Worm (Caenorhabditis elegans) whole organism, L1 larva: ENCODE measurements around the gene K12H4.6.
A peak's percentile ranks its signal among the peaks of the same experiment; 100 is the strongest.

Source experiments
- C04F5.9 ChIP-seq: sonication (generic microtip); optimal IDR thresholded peaks from 2 replicates; lab custom pipeline; 2016; ENCODE audit warnings: missing genetic modification characterization, missing compliant biosample characterization
- Y116A8C.19 ChIP-seq: sonication (generic microtip); optimal IDR thresholded peaks from 2 replicates; lab custom pipeline; 2016; ENCODE audit warnings: missing compliant biosample characterization, missing genetic modification characterization, borderline replicate concordance
- alr-1 ChIP-seq: fragments of 200-800 bp; sonication (Bioruptor generic); optimal IDR thresholded peaks from 2 replicates; lab custom pipeline; 2018; ENCODE audit warnings: borderline replicate concordance, mild to moderate bottlenecking, missing genetic modification characterization, missing compliant biosample characterization
- aly-2 ChIP-seq: fragments of 150-350 bp; optimal IDR thresholded peaks from 2 replicates; lab custom pipeline; 2014; ENCODE audit warnings: missing biosample characterization, missing genetic modification characterization
- blmp-1 ChIP-seq: fragments of 150-350 bp; optimal IDR thresholded peaks from 2 replicates; lab custom pipeline; 2014; ENCODE audit warnings: missing biosample characterization, missing genetic modification characterization
- ceh-82 ChIP-seq, 3 experiments: fragments of 150-350 bp in 1 of 3; sonication (generic microtip) in 2 of 3; optimal IDR thresholded peaks; 2 replicates each; lab custom pipeline; 2014 to 2017; ENCODE audit warnings: missing biosample characterization in 3 of 3, missing genetic modification characterization in 3 of 3
- dpl-1 ChIP-seq, 3 experiments: fragments of 150-350 bp in 2 of 3; sonication (generic microtip) in 1 of 3; optimal IDR thresholded peaks; 2 replicates each; lab custom pipeline; 2014 to 2017; ENCODE audit warnings: missing biosample characterization in 3 of 3, missing genetic modification characterization in 3 of 3, missing genetic modification reagents in 3 of 3
- efl-1 ChIP-seq, 4 experiments: fragments of 150-350 bp; optimal IDR thresholded peaks in 3 of 4; peaks in 1 of 4; 1 replicate in 1 of 4; 2 replicates in 3 of 4; lab custom pipeline; 2014; ENCODE audit warnings: missing biosample characterization in 2 of 4, missing genetic modification characterization in 2 of 4, missing genetic modification reagents in 2 of 4
- efl-3 ChIP-seq: fragments of 200-800 bp; sonication (Bioruptor generic); optimal IDR thresholded peaks from 2 replicates; lab custom pipeline; 2018; ENCODE audit warnings: mild to moderate bottlenecking, missing genetic modification characterization, missing compliant biosample characterization
- egl-13 ChIP-seq: sonication (generic microtip); optimal IDR thresholded peaks from 2 replicates; lab custom pipeline; 2016; ENCODE audit warnings: missing genotype, missing genetic modification reagents, missing genetic modification characterization, missing compliant biosample characterization
- elt-3 ChIP-seq, 6 experiments: fragments of 150-350 bp in 1 of 6; sonication (generic microtip); optimal IDR thresholded peaks; 2 replicates each; lab custom pipeline; 2017 to 2018; ENCODE audit warnings: missing biosample characterization in 6 of 6, missing genetic modification characterization in 6 of 6, inconsistent platforms in 1 of 6
- ets-5 ChIP-seq: fragments of 200-800 bp; sonication (Bioruptor generic); IDR thresholded peaks from 2 replicates; pipeline ENCODE4 v1.3.6; 2022; ENCODE audit warnings: missing genetic modification characterization, missing compliant biosample characterization
- fkh-4 ChIP-seq: sonication (generic microtip); optimal IDR thresholded peaks from 2 replicates; lab custom pipeline; 2016; ENCODE audit warnings: missing compliant biosample characterization, missing genetic modification characterization, borderline replicate concordance
- grh-1 ChIP-seq: fragments of 200-800 bp; sonication (Bioruptor generic); IDR thresholded peaks from 2 replicates; pipeline ENCODE4 v1.3.6; 2022; ENCODE audit warnings: missing genetic modification reagents, missing genetic modification characterization, missing compliant biosample characterization
- hpl-2 ChIP-seq: fragments of 150-350 bp; optimal IDR thresholded peaks from 2 replicates; lab custom pipeline; 2014; ENCODE audit warnings: missing biosample characterization, missing genetic modification reagents, missing genetic modification characterization
- lin-35 ChIP-seq, 2 experiments: fragments of 150-350 bp; optimal IDR thresholded peaks; 2 replicates each; lab custom pipeline; 2014; ENCODE audit warnings: missing biosample characterization in 2 of 2, missing genetic modification characterization in 2 of 2, missing genetic modification reagents in 2 of 2
- lin-39 ChIP-seq: fragments of 150-350 bp; optimal IDR thresholded peaks from 2 replicates; lab custom pipeline; 2014; ENCODE audit warnings: missing biosample characterization, missing genetic modification reagents, missing genetic modification characterization
- lsy-2 ChIP-seq, 2 experiments: fragments of 150-350 bp; optimal IDR thresholded peaks; 2 replicates each; lab custom pipeline; 2014; ENCODE audit warnings: missing biosample characterization in 2 of 2, missing genetic modification characterization in 2 of 2
- nhr-19 ChIP-seq: fragments of 200-800 bp; sonication (Bioruptor generic); conservative IDR thresholded peaks from 2 replicates; pipeline ENCODE4 v1.3.6; 2022; ENCODE audit warnings: missing genetic modification characterization, missing compliant biosample characterization
- nhr-237 ChIP-seq: fragments of 150-350 bp; optimal IDR thresholded peaks from 2 replicates; lab custom pipeline; 2014; ENCODE audit warnings: missing biosample characterization, missing genetic modification characterization
- nhr-28 ChIP-seq: fragments of 150-350 bp; optimal IDR thresholded peaks from 2 replicates; lab custom pipeline; 2014; ENCODE audit warnings: missing biosample characterization, missing genetic modification characterization
- nhr-71 ChIP-seq: sonication (generic microtip); optimal IDR thresholded peaks from 2 replicates; lab custom pipeline; 2016; ENCODE audit warnings: mild to moderate bottlenecking, missing genetic modification characterization, moderate library complexity, missing compliant biosample characterization
- nhr-76 ChIP-seq: sonication (generic microtip); optimal IDR thresholded peaks from 2 replicates; lab custom pipeline; 2017; ENCODE audit warnings: missing biosample characterization, missing genetic modification characterization
- nhr-77 ChIP-seq: fragments of 150-350 bp; optimal IDR thresholded peaks from 2 replicates; lab custom pipeline; 2014; ENCODE audit warnings: missing biosample characterization, missing genetic modification characterization
- nhr-90 ChIP-seq: sonication (generic microtip); optimal IDR thresholded peaks from 2 replicates; lab custom pipeline; 2016; ENCODE audit warnings: mild to moderate bottlenecking, missing genetic modification characterization, missing compliant biosample characterization; ENCODE audit not compliant: poor library complexity
- pag-3 ChIP-seq: sonication (generic microtip); optimal IDR thresholded peaks from 2 replicates; lab custom pipeline; 2017; ENCODE audit warnings: missing genetic modification characterization, mild to moderate bottlenecking, missing compliant biosample characterization, antibody characterized with exemption, borderline replicate concordance; ENCODE audit not compliant: insufficient read depth
- rnt-1 ChIP-seq: sonication (generic microtip); optimal IDR thresholded peaks from 2 replicates; lab custom pipeline; 2016; ENCODE audit warnings: mild to moderate bottlenecking, missing genetic modification characterization, moderate library complexity, missing compliant biosample characterization
- skn-1 ChIP-seq: fragments of 150-350 bp; optimal IDR thresholded peaks from 2 replicates; lab custom pipeline; 2014; ENCODE audit warnings: missing biosample characterization, missing genetic modification characterization
- snpc-4 ChIP-seq: fragments of 150-350 bp; optimal IDR thresholded peaks from 2 replicates; lab custom pipeline; 2014; ENCODE audit warnings: missing biosample characterization, missing genetic modification characterization
- snu-23 ChIP-seq: sonication (generic microtip); optimal IDR thresholded peaks from 2 replicates; lab custom pipeline; 2016; ENCODE audit warnings: missing genetic modification characterization, missing compliant biosample characterization
- unc-130 ChIP-seq: fragments of 150-350 bp; optimal IDR thresholded peaks from 2 replicates; lab custom pipeline; 2017; ENCODE audit warnings: missing biosample characterization, missing genetic modification characterization, inconsistent platforms
- unc-30 ChIP-seq: sonication (generic microtip); optimal IDR thresholded peaks from 2 replicates; lab custom pipeline; 2017; ENCODE audit warnings: missing biosample characterization, missing genetic modification characterization
- unc-62 ChIP-seq: fragments of 150-350 bp; optimal IDR thresholded peaks from 2 replicates; lab custom pipeline; 2014; ENCODE audit warnings: missing biosample characterization, missing genetic modification reagents, missing genetic modification characterization
- xbp-1 ChIP-seq: sonication (generic microtip); optimal IDR thresholded peaks from 2 replicates; lab custom pipeline; 2016; ENCODE audit warnings: missing genetic modification characterization, missing compliant biosample characterization
- zip-4 ChIP-seq: fragments of 200-800 bp; sonication (Bioruptor generic); optimal IDR thresholded peaks from 2 replicates; lab custom pipeline; 2018; ENCODE audit warnings: mild to moderate bottlenecking, missing genetic modification characterization, moderate library complexity, missing compliant biosample characterization
- ztf-11 ChIP-seq, 2 experiments: sonication (generic microtip); optimal IDR thresholded peaks; 2 replicates each; lab custom pipeline; 2016 to 2017; ENCODE audit warnings: missing genetic modification characterization in 2 of 2, missing biosample characterization in 1 of 2, missing compliant biosample characterization in 1 of 2

K12H4.6 gene

ce11 chrIII:8069206-8069605 is 26.5 kb upstream of the K12H4.6 start:
- no peak for TF ChIP-seq hpl-2
- no peak for TF ChIP-seq unc-130
- TF ChIP-seq lin-35 (GFP tag; optimal IDR thresholded peaks at IDR 0.05; lab: Kevin White, UChicago) = no peak
- no peak for TF ChIP-seq nhr-77 (tag; lab: Kevin White, UChicago)
- TF ChIP-seq efl-1 (optimal IDR thresholded peaks at IDR 0.05; lab: Kevin White, UChicago) = peak in 1 of 2 experiments; percentile 15
- no peak for TF ChIP-seq efl-1 (GFP tag; optimal IDR thresholded peaks at IDR 0.05 in 1 of 2; lab: Kevin White, UChicago)
- TF ChIP-seq rnt-1 (tag; lab: Kevin White, UChicago) = peak; percentile 36
- no peak for TF ChIP-seq fkh-4 (tag; lab: Kevin White, UChicago)
- TF ChIP-seq skn-1 = no peak
- 0 out of 2 replicates have a peak, but pooled peaks have one; percentile 11 for TF ChIP-seq nhr-19 (GFP tag; lab: Robert Waterston, UW)
- TF ChIP-seq nhr-28 (tag; lab: Kevin White, UChicago) = no peak
- TF ChIP-seq nhr-90 (tag; lab: Kevin White, UChicago) = no peak
- no peak for TF ChIP-seq egl-13 (tag; lab: Kevin White, UChicago)
- peak in 1 of 2 experiments; percentile 12 for TF ChIP-seq lsy-2 (tag; optimal IDR thresholded peaks at IDR 0.05; lab: Kevin White, UChicago)
- TF ChIP-seq pag-3 (tag; lab: Kevin White, UChicago) = no peak
- no peak for TF ChIP-seq aly-2
- TF ChIP-seq lin-39 (tag; lab: Kevin White, UChicago) = no peak
- no peak for TF ChIP-seq nhr-237 (tag; lab: Kevin White, UChicago)
- peak; percentile 5 for TF ChIP-seq snpc-4 (tag; lab: Kevin White, UChicago)
- no peak for TF ChIP-seq Y116A8C.19 (tag; lab: Kevin White, UChicago)

DNA sequence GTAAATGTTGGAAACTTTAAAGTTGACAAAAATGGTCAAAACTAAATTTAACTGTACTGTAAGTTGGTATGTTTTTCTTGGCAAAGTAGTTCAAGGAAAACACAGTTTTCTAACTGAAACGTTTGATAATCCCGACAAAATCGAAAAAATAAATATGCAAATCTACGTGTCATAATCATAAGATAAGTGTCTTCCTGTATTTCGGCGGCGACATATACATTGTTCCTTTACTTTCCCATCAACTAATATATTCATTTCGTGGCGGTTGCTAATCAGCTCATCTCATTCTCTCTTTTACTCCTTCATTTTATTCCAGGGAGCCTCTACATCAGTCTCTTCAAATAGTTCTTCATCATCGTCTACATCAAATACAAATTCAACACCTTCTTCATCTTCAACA is 25.1 kb upstream of the K12H4.6 start:
- TF ChIP-seq aly-2 (no peak), unc-30 (tag; lab: Kevin White, UChicago) (no peak), grh-1 (GFP tag; lab: Robert Waterston, UW) (no peak), alr-1 (tag; lab: Kevin White, UChicago) (no peak), nhr-71 (tag; lab: Kevin White, UChicago) (no peak), unc-62 (GFP tag; lab: Kevin White, UChicago) (no peak), xbp-1 (tag; lab: Kevin White, UChicago) (no peak), Y116A8C.19 (tag; lab: Kevin White, UChicago) (no peak), dpl-1 (GFP tag; optimal IDR thresholded peaks at IDR 0.05; lab: Kevin White, UChicago) (no peak), snu-23 (GFP tag; lab: Kevin White, UChicago) (no peak)
- TF ChIP-seq, all 84 proteins: peak for 0

DNA sequence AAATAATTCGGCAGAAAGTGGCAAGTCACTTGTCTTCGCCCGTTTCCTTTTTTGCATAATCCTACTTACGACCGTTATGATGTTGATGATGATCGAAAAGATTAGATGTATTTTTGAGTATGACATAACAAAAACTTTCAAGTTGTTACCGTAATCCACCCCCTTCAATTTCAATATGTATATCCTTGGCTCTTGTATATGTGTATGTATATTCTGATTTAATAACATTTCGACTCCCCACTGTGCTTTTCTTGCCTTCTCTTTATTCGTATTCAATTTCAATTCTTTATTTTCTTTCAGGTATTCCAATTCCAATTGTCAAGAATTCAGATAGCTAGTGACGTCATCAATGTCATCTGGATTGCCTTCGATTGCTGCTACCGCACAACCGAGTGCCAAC is 24.3 kb upstream of the K12H4.6 start, which contains the start of gene pros-1:
Gene pros-1 (plus strand): TSS at position 301 of the 400 bp plus-strand sequence.
- no peak for TF ChIP-seq zip-4 (GFP tag; lab: Kevin White, UChicago)
- TF ChIP-seq dpl-1 (GFP tag; optimal IDR thresholded peaks at IDR 0.05; lab: Kevin White, UChicago) = no peak
- no peak for TF ChIP-seq lsy-2 (tag; optimal IDR thresholded peaks at IDR 0.05; lab: Kevin White, UChicago)
- no peak for TF ChIP-seq C04F5.9 (tag; lab: Kevin White, UChicago)
- no peak for TF ChIP-seq ztf-11 (tag; optimal IDR thresholded peaks at IDR 0.05; lab: Kevin White, UChicago)
- TF ChIP-seq elt-3 (tag; optimal IDR thresholded peaks at IDR 0.05; lab: Kevin White, UChicago) = no peak
- TF ChIP-seq fkh-4 (tag; lab: Kevin White, UChicago) = no peak
- TF ChIP-seq efl-3 (GFP tag; lab: Kevin White, UChicago) = no peak

DNA sequence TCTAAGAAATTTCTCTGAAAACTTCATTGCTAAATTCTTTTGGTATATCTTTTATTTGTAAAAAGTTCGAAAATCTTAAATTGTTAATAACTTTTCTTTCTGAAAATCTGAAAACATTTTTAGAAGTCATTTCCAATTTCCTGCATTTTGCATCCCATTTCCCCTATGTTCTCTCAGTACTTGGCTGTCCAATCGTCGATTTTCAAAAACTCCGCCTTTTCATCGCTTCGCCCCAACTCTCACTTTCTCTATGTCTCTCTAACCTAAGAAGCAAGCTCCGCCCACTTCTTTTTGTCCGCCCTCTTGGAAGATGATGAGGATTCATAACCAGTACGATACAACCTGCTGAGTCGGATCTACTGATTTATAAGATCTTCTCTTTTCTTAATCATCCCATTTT is 22.4 kb upstream of the K12H4.6 start:
- peak in 1 of 2 experiments; percentile 50 for TF ChIP-seq lsy-2 (tag; optimal IDR thresholded peaks at IDR 0.05; lab: Kevin White, UChicago)
- no peak for TF ChIP-seq nhr-90 (tag; lab: Kevin White, UChicago)
- no peak for TF ChIP-seq nhr-76 (tag; lab: Kevin White, UChicago)
- TF ChIP-seq snu-23 (GFP tag; lab: Kevin White, UChicago) = peak; percentile 17
- TF ChIP-seq blmp-1 (tag; lab: Kevin White, UChicago) = peak; percentile 65
- no peak for TF ChIP-seq ets-5
- no peak for TF ChIP-seq ceh-82 (tag; optimal IDR thresholded peaks at IDR 0.05; lab: Kevin White, UChicago)
